Fruit fly (Drosophila melanogaster) whole organism: ENCODE results near the gene CG1582.

ENCODE experiments used
- CG8478 ChIP-seq: fragments of >200 bp; optimal IDR thresholded peaks from 2 replicates; lab custom pipeline; 2018; ENCODE audit warnings: inconsistent platforms
- Dll ChIP-seq: fragments of >200 bp; optimal IDR thresholded peaks from 2 replicates; lab custom pipeline; 2017
- EcR ChIP-seq, 2 experiments: fragments of >200 bp; optimal IDR thresholded peaks; 2 replicates each; lab custom pipeline; 2017; ENCODE audit warnings: missing biosample characterization in 2 of 2, missing genetic modification characterization in 2 of 2, missing genetic modification reagents in 2 of 2
- pan ChIP-seq: fragments of >200 bp; optimal IDR thresholded peaks from 2 replicates; lab custom pipeline; 2017
- psq ChIP-seq: fragments of >200 bp; optimal IDR thresholded peaks from 2 replicates; lab custom pipeline; 2017
- usp ChIP-seq: fragments of >200 bp; optimal IDR thresholded peaks from 2 replicates; lab custom pipeline; 2017; ENCODE audit warnings: missing biosample characterization, missing genetic modification characterization, mixed read lengths

The CG1582 gene

dm6 chrX:10899232-10899631 is at the start of gene CG1582:
Gene CG1582 (minus strand): TSS chrX:10899302.
- TF ChIP-seq pan (no peak), usp (no peak), Dll (lab: Kevin White, UChicago) (no peak), EcR (GFP tag; optimal IDR thresholded peaks at IDR 0.05; lab: Kevin White, UChicago) (no peak), psq (lab: Kevin White, UChicago) (no peak), CG8478 (lab: Kevin White, UChicago) (no peak)

- TF ChIP-seq psq (lab: Kevin White, UChicago) (no peak), pan (no peak), CG8478 (lab: Kevin White, UChicago) (no peak), usp (no peak), Dll (lab: Kevin White, UChicago) (no peak), EcR (GFP tag; optimal IDR thresholded peaks at IDR 0.05; lab: Kevin White, UChicago) (no peak)
These were observed 37.5 kb upstream of the CG1582 start for dm6 chrX:10936599-10936998.

- TF ChIP-seq pan (no peak), usp (no peak), EcR (GFP tag; optimal IDR thresholded peaks at IDR 0.05; lab: Kevin White, UChicago) (no peak)
These were observed 36.5 kb upstream of the CG1582 start for dm6 chrX:10935587-10935986.

- TF ChIP-seq psq (lab: Kevin White, UChicago) (no peak), pan (no peak), CG8478 (lab: Kevin White, UChicago) (no peak), usp (no peak), Dll (lab: Kevin White, UChicago) (no peak), EcR (GFP tag; optimal IDR thresholded peaks at IDR 0.05; lab: Kevin White, UChicago) (no peak)
These were observed 34.7 kb upstream of the CG1582 start for dm6 chrX:10933776-10934175.

- TF ChIP-seq Dll (lab: Kevin White, UChicago), result no peak
- no peak for TF ChIP-seq usp
- peak in 1 of 2 experiments; percentile 8 for TF ChIP-seq EcR (GFP tag; optimal IDR thresholded peaks at IDR 0.05; lab: Kevin White, UChicago)
- TF ChIP-seq psq (lab: Kevin White, UChicago), result no peak
- no peak for TF ChIP-seq pan
- TF ChIP-seq CG8478 (lab: Kevin White, UChicago), result no peak
These were observed 33.2 kb upstream of the CG1582 start for dm6 chrX:10932300-10932699.

- TF ChIP-seq Dll (lab: Kevin White, UChicago) (no peak), CG8478 (lab: Kevin White, UChicago) (no peak)
These were observed 32.1 kb upstream of the CG1582 start for dm6 chrX:10931250-10931649.

dm6 chrX:10930553-10931092 is 31.5 kb upstream of the CG1582 start, which contains the start of gene Myo10A:
Gene Myo10A (plus strand): TSS chrX:10930840.
- TF ChIP-seq usp (no peak), Dll (lab: Kevin White, UChicago) (no peak), psq (lab: Kevin White, UChicago) (no peak), CG8478 (lab: Kevin White, UChicago) (no peak), EcR (GFP tag; optimal IDR thresholded peaks at IDR 0.05; lab: Kevin White, UChicago) (no peak), pan (no peak)

dm6 chrX:10929613-10930012 is 30.5 kb upstream of the CG1582 start:
- TF ChIP-seq psq (lab: Kevin White, UChicago) (no peak), usp (no peak), pan (no peak), Dll (lab: Kevin White, UChicago) (no peak), EcR (GFP tag; optimal IDR thresholded peaks at IDR 0.05; lab: Kevin White, UChicago) (no peak), CG8478 (lab: Kevin White, UChicago) (no peak)

- TF ChIP-seq CG8478 (lab: Kevin White, UChicago), result no peak
- no peak for TF ChIP-seq psq (lab: Kevin White, UChicago)
- TF ChIP-seq EcR (GFP tag; optimal IDR thresholded peaks at IDR 0.05; lab: Kevin White, UChicago), result no peak
- no peak for TF ChIP-seq pan
These were observed 28.0 kb upstream of the CG1582 start, which contains the start of gene CG2145 for dm6 chrX:10927110-10927509. Gene CG2145 (plus strand): TSS chrX:10927399.

- no peak for TF ChIP-seq CG8478 (lab: Kevin White, UChicago)
- TF ChIP-seq pan, result no peak
- TF ChIP-seq EcR (GFP tag; optimal IDR thresholded peaks at IDR 0.05; lab: Kevin White, UChicago), result no peak
- no peak for TF ChIP-seq usp
These were observed 27.1 kb upstream of the CG1582 start for dm6 chrX:10926245-10926644.

- no peak for TF ChIP-seq Dll (lab: Kevin White, UChicago)
- no peak for TF ChIP-seq psq (lab: Kevin White, UChicago)
- TF ChIP-seq CG8478 (lab: Kevin White, UChicago), result no peak
- TF ChIP-seq usp, result no peak
- no peak for TF ChIP-seq EcR (GFP tag; optimal IDR thresholded peaks at IDR 0.05; lab: Kevin White, UChicago)
These were observed 24.7 kb upstream of the CG1582 start, which contains the start of gene v for dm6 chrX:10923711-10924281. Gene v (plus strand): TSS chrX:10923972.

- TF ChIP-seq CG8478 (lab: Kevin White, UChicago), result no peak
- TF ChIP-seq pan, result no peak
- TF ChIP-seq usp, result no peak
- TF ChIP-seq Dll (lab: Kevin White, UChicago), result no peak
- no peak for TF ChIP-seq EcR (GFP tag; optimal IDR thresholded peaks at IDR 0.05; lab: Kevin White, UChicago)
- TF ChIP-seq psq (lab: Kevin White, UChicago), result no peak
These were observed 23.1 kb upstream of the CG1582 start for dm6 chrX:10922178-10922577.

dm6 chrX:10921665-10922064 is 22.6 kb upstream of the CG1582 start:
- TF ChIP-seq pan, result no peak
- no peak for TF ChIP-seq Dll (lab: Kevin White, UChicago)
- no peak for TF ChIP-seq EcR (GFP tag; optimal IDR thresholded peaks at IDR 0.05; lab: Kevin White, UChicago)
